Worm (Caenorhabditis elegans): ENCODE data around the gene C44H9.4.

Gene C44H9.4

DNA sequence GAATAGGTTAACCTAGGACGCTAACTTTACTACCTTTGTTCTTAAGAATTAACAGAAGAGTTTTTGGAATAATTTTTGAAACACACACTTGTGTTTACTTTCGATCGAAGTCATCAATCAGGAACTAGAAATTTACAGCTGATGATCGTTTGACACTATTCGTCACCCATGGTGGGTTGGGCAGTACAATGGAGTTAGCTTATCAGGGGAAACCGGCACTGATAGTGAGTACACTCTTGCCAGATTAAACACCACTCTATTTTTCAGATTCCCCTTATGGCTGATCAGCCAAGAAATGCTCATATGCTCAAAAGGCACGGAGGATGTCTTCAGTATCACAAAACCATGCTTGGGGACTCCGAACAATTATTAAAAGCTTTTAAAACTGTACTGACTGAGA, 13.4 kb upstream of the C44H9.4 start:
- TF ChIP-seq pes-1 (GFP tag; IDR thresholded peaks at IDR 0.05): no peak
- TF ChIP-seq sea-1 (GFP tag; conservative IDR thresholded peaks at IDR 0.05): no peak

- TF ChIP-seq ama-1 (optimal IDR thresholded peaks at IDR 0.05): no peak
- TF ChIP-seq hmg-4 (GFP tag; optimal IDR thresholded peaks at IDR 0.05): no peak
- TF ChIP-seq aly-1 (tag; optimal IDR thresholded peaks at IDR 0.05): no peak
- TF ChIP-seq tbx-11 (GFP tag; IDR thresholded peaks at IDR 0.05): no peak
- no peak for TF ChIP-seq ets-7 (tag; optimal IDR thresholded peaks at IDR 0.05)
- no peak for TF ChIP-seq scrt-1 (GFP tag; IDR thresholded peaks at IDR 0.05)
Observed at ce11 chrV:12824777-12825176, 10.7 kb upstream of the C44H9.4 start, which contains the start of gene ugt-16. Gene ugt-16, plus strand, starts transcription at chrV:12825024.

ce11 chrV:12827219-12827618, 8.3 kb upstream of the C44H9.4 start, which contains the start of gene ugt-15:
Gene ugt-15, plus strand, starts transcription at chrV:12827519.
- TF ChIP-seq hmg-4 (GFP tag; optimal IDR thresholded peaks at IDR 0.05) (no peak), ama-1 (optimal IDR thresholded peaks at IDR 0.05) (no peak), tra-4 (tag; optimal IDR thresholded peaks at IDR 0.05) (no peak), ets-7 (tag; optimal IDR thresholded peaks at IDR 0.05) (no peak), pes-1 (GFP tag; IDR thresholded peaks at IDR 0.05) (no peak), tbx-37 (GFP tag; conservative IDR thresholded peaks at IDR 0.05) (no peak), F13C5.2 (tag; optimal IDR thresholded peaks at IDR 0.05) (no peak), flt-1 (GFP tag; IDR thresholded peaks at IDR 0.05) (no peak), tbx-11 (GFP tag; IDR thresholded peaks at IDR 0.05) (no peak), B0310.2 (tag; optimal IDR thresholded peaks at IDR 0.05) (no peak), scrt-1 (GFP tag; IDR thresholded peaks at IDR 0.05) (no peak), sea-1 (GFP tag; conservative IDR thresholded peaks at IDR 0.05) (no peak), ceh-36 (tag; optimal IDR thresholded peaks at IDR 0.05) (no peak), hnd-1 (tag; optimal IDR thresholded peaks at IDR 0.05) (no peak), hmbx-1 (tag; optimal IDR thresholded peaks at IDR 0.05) (no peak), ceh-13 (GFP tag; optimal IDR thresholded peaks at IDR 0.05) (no peak), aly-1 (tag; optimal IDR thresholded peaks at IDR 0.05) (no peak)

DNA sequence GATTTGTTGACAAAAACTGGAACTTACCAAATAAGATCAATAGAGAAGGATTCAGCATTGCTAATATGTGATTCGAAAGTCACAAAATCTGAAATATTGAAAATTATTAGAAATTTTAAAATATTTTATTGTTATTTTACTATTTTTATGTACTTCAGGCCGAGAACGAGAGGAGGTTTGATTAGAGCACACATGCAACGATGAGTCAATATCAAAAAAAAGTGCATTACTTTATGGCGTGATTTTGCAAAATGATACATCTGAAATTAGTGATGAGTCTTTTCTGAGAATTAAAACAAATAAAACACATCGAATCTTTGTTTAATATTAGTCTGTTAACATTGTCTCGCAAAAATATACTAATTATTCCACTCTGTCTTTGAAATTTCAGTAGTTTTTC, 9.3 kb downstream of the C44H9.4 start:
- no peak for TF ChIP-seq ceh-36 (tag; optimal IDR thresholded peaks at IDR 0.05)
- TF ChIP-seq hmbx-1 (tag; optimal IDR thresholded peaks at IDR 0.05): no peak
- no peak for TF ChIP-seq ama-1 (optimal IDR thresholded peaks at IDR 0.05)
- TF ChIP-seq B0310.2 (tag; optimal IDR thresholded peaks at IDR 0.05): no peak
- no peak for TF ChIP-seq flt-1 (GFP tag; IDR thresholded peaks at IDR 0.05)
- TF ChIP-seq hnd-1 (tag; optimal IDR thresholded peaks at IDR 0.05): no peak
- no peak for TF ChIP-seq tbx-37 (GFP tag; conservative IDR thresholded peaks at IDR 0.05)
- TF ChIP-seq sea-1 (GFP tag; conservative IDR thresholded peaks at IDR 0.05): no peak
- TF ChIP-seq pes-1 (GFP tag; IDR thresholded peaks at IDR 0.05): no peak
- no peak for TF ChIP-seq tbx-11 (GFP tag; IDR thresholded peaks at IDR 0.05)
- no peak for TF ChIP-seq ets-7 (tag; optimal IDR thresholded peaks at IDR 0.05)
- no peak for TF ChIP-seq F13C5.2 (tag; optimal IDR thresholded peaks at IDR 0.05)
- no peak for TF ChIP-seq scrt-1 (GFP tag; IDR thresholded peaks at IDR 0.05)
- no peak for TF ChIP-seq ceh-13 (GFP tag; optimal IDR thresholded peaks at IDR 0.05)

DNA sequence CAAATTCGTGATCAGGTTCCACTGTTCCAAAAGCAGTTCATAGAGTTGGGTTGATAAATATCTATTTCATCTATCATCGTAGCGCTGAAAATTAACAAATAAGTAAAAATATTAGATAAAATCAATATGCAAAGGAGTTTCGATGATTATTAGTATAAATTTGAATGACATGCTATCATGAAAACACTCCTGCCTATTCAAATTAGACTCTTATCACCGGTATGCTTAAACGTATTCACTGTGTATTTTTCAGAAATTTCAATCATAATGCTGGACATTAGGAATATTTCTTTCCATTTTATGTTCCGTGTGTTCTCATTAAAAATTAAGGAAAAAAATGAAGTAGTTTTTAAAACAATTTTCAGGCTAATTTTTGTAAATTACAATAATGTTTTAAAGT, 9.8 kb downstream of the C44H9.4 start, which contains the start of gene C44H9.6:
C44H9.6 (minus strand) TSS at position 101 of the 400 bp plus-strand sequence.
- TF ChIP-seq flt-1 (GFP tag; IDR thresholded peaks at IDR 0.05) (no peak), hnd-1 (tag; optimal IDR thresholded peaks at IDR 0.05) (no peak), aly-1 (tag; optimal IDR thresholded peaks at IDR 0.05) (no peak), F13C5.2 (tag; optimal IDR thresholded peaks at IDR 0.05) (no peak), ceh-36 (tag; optimal IDR thresholded peaks at IDR 0.05) (no peak), hmg-4 (GFP tag; optimal IDR thresholded peaks at IDR 0.05) (no peak), B0310.2 (tag; optimal IDR thresholded peaks at IDR 0.05) (no peak), pes-1 (GFP tag; IDR thresholded peaks at IDR 0.05) (no peak), tbx-37 (GFP tag; conservative IDR thresholded peaks at IDR 0.05) (no peak), hmbx-1 (tag; optimal IDR thresholded peaks at IDR 0.05) (no peak), tbx-11 (GFP tag; IDR thresholded peaks at IDR 0.05) (no peak), tra-4 (tag; optimal IDR thresholded peaks at IDR 0.05) (no peak), ets-7 (tag; optimal IDR thresholded peaks at IDR 0.05) (no peak), sea-1 (GFP tag; conservative IDR thresholded peaks at IDR 0.05) (no peak), scrt-1 (GFP tag; IDR thresholded peaks at IDR 0.05) (no peak), ama-1 (optimal IDR thresholded peaks at IDR 0.05) (no peak), ceh-13 (GFP tag; optimal IDR thresholded peaks at IDR 0.05) (no peak)

DNA sequence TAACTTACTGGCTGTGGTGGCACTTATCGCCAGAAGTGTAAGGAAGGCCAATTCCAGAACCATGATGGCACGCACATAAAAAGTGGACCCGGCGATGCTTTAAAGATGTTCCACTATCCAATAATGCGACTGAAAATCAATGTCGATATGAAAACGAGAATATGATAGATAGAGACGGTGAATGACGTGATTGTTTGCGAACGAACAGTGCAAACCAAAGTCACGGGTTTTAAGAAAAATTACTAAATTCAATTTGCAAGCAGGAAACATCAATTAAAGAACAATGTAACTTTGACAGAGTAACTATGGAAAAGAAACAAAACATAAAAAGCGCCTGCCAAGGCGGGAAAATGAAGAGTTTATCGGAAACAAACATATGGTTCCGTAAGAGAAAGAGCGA, 14.2 kb downstream of the C44H9.4 start, which contains the start of gene C44H9.5:
C44H9.5 (minus strand) TSS at position 129 of the 400 bp plus-strand sequence.
- no peak for TF ChIP-seq pes-1 (GFP tag; IDR thresholded peaks at IDR 0.05)
- no peak for TF ChIP-seq hmg-4 (GFP tag; optimal IDR thresholded peaks at IDR 0.05)
- no peak for TF ChIP-seq aly-1 (tag; optimal IDR thresholded peaks at IDR 0.05)
- TF ChIP-seq F13C5.2 (tag; optimal IDR thresholded peaks at IDR 0.05): no peak
- TF ChIP-seq flt-1 (GFP tag; IDR thresholded peaks at IDR 0.05): no peak

DNA sequence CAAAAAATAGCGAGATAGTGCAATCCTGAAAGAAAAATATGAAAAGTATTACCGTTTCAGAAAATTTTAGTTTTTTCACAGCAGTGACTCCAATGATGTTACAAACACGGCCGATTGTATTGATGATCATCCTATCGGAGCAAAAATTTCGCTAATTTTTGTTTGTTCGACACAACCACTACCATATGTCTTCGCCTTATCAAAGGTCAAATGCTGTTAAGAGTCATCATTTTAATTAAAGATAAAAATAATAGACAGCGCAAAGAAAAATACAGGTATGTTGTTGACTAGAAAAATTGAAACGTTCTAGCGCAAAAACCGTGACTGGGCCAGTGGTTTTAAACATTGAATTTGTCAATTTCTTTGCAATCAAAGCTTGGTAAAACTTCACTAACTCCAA, 16.9 kb downstream of the C44H9.4 start:
- TF ChIP-seq pes-1 (GFP tag; IDR thresholded peaks at IDR 0.05) (no peak), ceh-13 (GFP tag; optimal IDR thresholded peaks at IDR 0.05) (no peak), sea-1 (GFP tag; conservative IDR thresholded peaks at IDR 0.05) (no peak), ama-1 (optimal IDR thresholded peaks at IDR 0.05) (no peak), F13C5.2 (tag; optimal IDR thresholded peaks at IDR 0.05) (no peak), hmg-4 (GFP tag; optimal IDR thresholded peaks at IDR 0.05) (no peak), scrt-1 (GFP tag; IDR thresholded peaks at IDR 0.05) (no peak), tbx-37 (GFP tag; conservative IDR thresholded peaks at IDR 0.05) (no peak), tbx-11 (GFP tag; IDR thresholded peaks at IDR 0.05) (no peak), hmbx-1 (tag; optimal IDR thresholded peaks at IDR 0.05) (no peak), B0310.2 (tag; optimal IDR thresholded peaks at IDR 0.05) (no peak), ets-7 (tag; optimal IDR thresholded peaks at IDR 0.05) (no peak), flt-1 (GFP tag; IDR thresholded peaks at IDR 0.05) (no peak), ceh-36 (tag; optimal IDR thresholded peaks at IDR 0.05) (no peak), hnd-1 (tag; optimal IDR thresholded peaks at IDR 0.05) (no peak), tra-4 (tag; optimal IDR thresholded peaks at IDR 0.05) (no peak), aly-1 (tag; optimal IDR thresholded peaks at IDR 0.05) (no peak)

DNA sequence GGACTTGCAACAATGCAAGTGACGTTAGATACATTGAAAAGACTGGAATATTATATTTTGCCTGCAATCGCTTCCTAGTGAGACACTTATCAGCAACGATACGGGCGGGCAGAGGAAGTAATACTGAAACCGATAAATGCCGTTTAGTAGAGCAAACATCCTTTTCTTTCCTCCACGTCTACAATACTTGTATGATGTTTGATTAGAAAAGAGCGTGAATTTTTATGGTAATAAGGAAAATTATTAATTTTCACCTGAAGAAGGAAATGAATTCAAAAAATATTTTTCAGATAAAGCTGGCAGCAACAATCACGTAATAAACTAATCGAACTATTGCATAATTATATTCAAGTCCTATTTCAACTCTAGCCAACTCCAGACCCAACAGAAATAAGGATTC, 19.3 kb downstream of the C44H9.4 start, which contains the start of gene C44H9.7:
C44H9.7 (minus strand) TSS at position 101 of the 400 bp plus-strand sequence.
- TF ChIP-seq tbx-37 (GFP tag; conservative IDR thresholded peaks at IDR 0.05) (no peak), aly-1 (tag; optimal IDR thresholded peaks at IDR 0.05) (no peak), hmg-4 (GFP tag; optimal IDR thresholded peaks at IDR 0.05) (no peak)
